Comparison of ENCODE assay signal across 5 fruit fly cellular contexts in the genomic region with DNA sequence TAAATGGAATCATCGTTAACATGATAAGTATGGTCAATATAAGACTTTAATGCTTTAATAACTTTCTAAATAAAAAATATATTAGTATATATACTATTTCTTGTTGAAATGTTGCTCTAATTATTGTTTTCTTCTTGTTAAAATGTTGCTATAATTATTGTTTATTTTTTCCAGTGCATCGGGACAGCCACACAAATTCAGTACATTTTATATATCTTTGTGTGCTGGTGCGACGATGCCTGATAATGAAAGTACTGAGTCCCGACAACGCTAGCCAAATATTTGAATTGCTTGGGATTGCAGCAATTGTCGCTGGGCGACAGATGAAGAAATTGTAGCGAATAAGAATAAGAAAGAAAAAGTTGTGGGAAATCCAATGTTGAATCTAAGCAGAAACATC.
TF ChIP-seq lines count a peak whose summit lies in the region.

No protein-coding gene starts in this region.

- TF ChIP-seq CTCF in whole organism, embryonic (GFP tag; optimal IDR thresholded peaks at IDR 0.05; lab: Kevin White, UChicago), result no peak

TF ChIP-seq in whole organism, adult, 20 proteins besides CTCF, POLR2A, EP300 and RAD21:
- TF ChIP-seq kay (GFP tag; lab: Kevin White, UChicago; ENCODE audit: borderline replicate concordance) (no peak), tj (GFP tag; optimal IDR thresholded peaks at IDR 0.05; lab: Kevin White, UChicago) (no peak), toe (GFP tag; optimal IDR thresholded peaks at IDR 0.05; lab: Kevin White, UChicago) (no peak), CG7101 (tag; optimal IDR thresholded peaks at IDR 0.05; lab: Kevin White, UChicago) (peak; percentile 7)

TF ChIP-seq in whole organism, embryonic, 481 proteins besides CTCF, POLR2A, EP300 and RAD21 (continues in another document):
- TF ChIP-seq CG18476 (GFP tag; optimal IDR thresholded peaks at IDR 0.05; lab: Kevin White, UChicago) (no peak), sens-2 (GFP tag; IDR thresholded peaks at IDR 0.05; lab: Robert Waterston, UW) (no peak), dmrt99B (tag; optimal IDR thresholded peaks at IDR 0.05; lab: Kevin White, UChicago) (peak; percentile 9), CG5245 (GFP tag; optimal IDR thresholded peaks at IDR 0.05; lab: Kevin White, UChicago) (no peak), crol (GFP tag; IDR thresholded peaks at IDR 0.05; lab: Robert Waterston, UW) (no peak), Oli (tag; optimal IDR thresholded peaks at IDR 0.05; lab: Kevin White, UChicago) (no peak), hth (optimal IDR thresholded peaks at IDR 0.05; lab: Kevin White, UChicago) (no peak), sima (GFP tag; optimal IDR thresholded peaks at IDR 0.05; lab: Kevin White, UChicago) (no peak), ken (GFP tag; IDR thresholded peaks at IDR 0.05; lab: Robert Waterston, UW) (no peak), CG2889 (GFP tag; IDR thresholded peaks at IDR 0.05; lab: Robert Waterston, UW) (no peak), kay (GFP tag; optimal IDR thresholded peaks at IDR 0.05; lab: Kevin White, UChicago) (no peak), C15 (GFP tag; IDR thresholded peaks at IDR 0.05; lab: Robert Waterston, UW) (no peak), Lhr (GFP tag; optimal IDR thresholded peaks at IDR 0.05; lab: Kevin White, UChicago) (no peak), Pdp1 (GFP tag; optimal IDR thresholded peaks at IDR 0.05; lab: Kevin White, UChicago) (no peak), hbn (GFP tag; IDR thresholded peaks at IDR 0.05; lab: Robert Waterston, UW; ENCODE audit: partially characterized antibody) (no peak), row (GFP tag; IDR thresholded peaks at IDR 0.05; lab: Robert Waterston, UW) (peak; percentile 4; the same call in 1 of the 3 replicates), CG13296 (GFP tag; optimal IDR thresholded peaks at IDR 0.05; lab: Kevin White, UChicago) (no peak), CG11504 (tag; optimal IDR thresholded peaks at IDR 0.05; lab: Kevin White, UChicago) (peak; percentile 27), kni (GFP tag; optimal IDR thresholded peaks at IDR 0.05; lab: Kevin White, UChicago) (no peak), D19A (tag; optimal IDR thresholded peaks at IDR 0.05; lab: Kevin White, UChicago) (no peak), unpg (GFP tag; optimal IDR thresholded peaks at IDR 0.05; lab: Kevin White, UChicago) (peak; percentile 9), ase (GFP tag; IDR thresholded peaks at IDR 0.05; lab: Robert Waterston, UW) (no peak)

TF ChIP-seq in whole organism, prepupa, 60 proteins besides CTCF, POLR2A, EP300 and RAD21 (continues in another document):
- peak; percentile 7 for TF ChIP-seq CG10669 (GFP tag; optimal IDR thresholded peaks at IDR 0.05; lab: Kevin White, UChicago)
- no peak for TF ChIP-seq CG7368 (GFP tag; optimal IDR thresholded peaks at IDR 0.05; lab: Kevin White, UChicago)
- no peak for TF ChIP-seq eg (GFP tag; IDR thresholded peaks at IDR 0.05; lab: Robert Waterston, UW)
- TF ChIP-seq ss (GFP tag; optimal IDR thresholded peaks at IDR 0.05; lab: Kevin White, UChicago), result peak in 1 of 2 experiments; percentile 10
- peak; percentile 53 for TF ChIP-seq svp (GFP tag; lab: Kevin White, UChicago)
- peak; percentile 5 for TF ChIP-seq topi (GFP tag; optimal IDR thresholded peaks at IDR 0.05; lab: Kevin White, UChicago)
- peak; percentile 28 for TF ChIP-seq Ets96B (tag; optimal IDR thresholded peaks at IDR 0.05; lab: Kevin White, UChicago)
- no peak for TF ChIP-seq spab (GFP tag; optimal IDR thresholded peaks at IDR 0.05; lab: Kevin White, UChicago)
- TF ChIP-seq CG34406 (GFP tag; optimal IDR thresholded peaks at IDR 0.05; lab: Kevin White, UChicago), result peak; percentile 22
- no peak for TF ChIP-seq CG6276 (GFP tag; optimal IDR thresholded peaks at IDR 0.05; lab: Kevin White, UChicago)
- TF ChIP-seq lz (GFP tag; optimal IDR thresholded peaks at IDR 0.05; lab: Kevin White, UChicago), result no peak
- peak; percentile 54 for TF ChIP-seq Eip78C (GFP tag; lab: Kevin White, UChicago)
- TF ChIP-seq Eip75B (GFP tag; optimal IDR thresholded peaks at IDR 0.05; lab: Kevin White, UChicago), result no peak
- peak; percentile 28 for TF ChIP-seq acj6 (GFP tag; optimal IDR thresholded peaks at IDR 0.05; lab: Kevin White, UChicago)
- no peak for TF ChIP-seq Sox102F (GFP tag; optimal IDR thresholded peaks at IDR 0.05; lab: Kevin White, UChicago)
- TF ChIP-seq Met (GFP tag; optimal IDR thresholded peaks at IDR 0.05; lab: Kevin White, UChicago), result peak; percentile 6
- TF ChIP-seq fd59A (GFP tag; optimal IDR thresholded peaks at IDR 0.05; lab: Kevin White, UChicago), result no peak
- no peak for TF ChIP-seq CG8632 (GFP tag; optimal IDR thresholded peaks at IDR 0.05; lab: Kevin White, UChicago)
- no peak for TF ChIP-seq esn (GFP tag; optimal IDR thresholded peaks at IDR 0.05; lab: Kevin White, UChicago)
- TF ChIP-seq CG3032 (tag; optimal IDR thresholded peaks at IDR 0.05; lab: Kevin White, UChicago), result peak; percentile 2
- TF ChIP-seq Ets21C (GFP tag; optimal IDR thresholded peaks at IDR 0.05; lab: Kevin White, UChicago), result no peak
- TF ChIP-seq CG10631 (GFP tag; optimal IDR thresholded peaks at IDR 0.05; lab: Kevin White, UChicago), result peak; percentile 4

TF ChIP-seq in whole organism, pupa, 21 proteins besides CTCF, POLR2A, EP300 and RAD21:
- TF ChIP-seq rn (GFP tag; IDR thresholded peaks at IDR 0.05; lab: Robert Waterston, UW) (no peak), fd96Ca (GFP tag; IDR thresholded peaks at IDR 0.05; lab: Robert Waterston, UW) (no peak), CG4496 (GFP tag; IDR thresholded peaks at IDR 0.05; lab: Robert Waterston, UW) (no peak), CG14655 (GFP tag; optimal IDR thresholded peaks at IDR 0.05; lab: Kevin White, UChicago) (no peak), CG9948 (tag; optimal IDR thresholded peaks at IDR 0.05; lab: Kevin White, UChicago) (peak; percentile 22), CG10348 (GFP tag; IDR thresholded peaks at IDR 0.05; lab: Robert Waterston, UW) (no peak), Pif1B (GFP tag; optimal IDR thresholded peaks at IDR 0.05; lab: Kevin White, UChicago) (no peak), CG15710 (tag; optimal IDR thresholded peaks at IDR 0.05; lab: Kevin White, UChicago) (peak; percentile 24), D1 (tag; optimal IDR thresholded peaks at IDR 0.05; lab: Kevin White, UChicago) (no peak), CG32121 (GFP tag; IDR thresholded peaks at IDR 0.05; lab: Robert Waterston, UW) (no peak), Pif1A (GFP tag; optimal IDR thresholded peaks at IDR 0.05; lab: Kevin White, UChicago) (no peak), CG12605 (GFP tag; IDR thresholded peaks at IDR 0.05; lab: Robert Waterston, UW) (no peak), Snoo (tag; optimal IDR thresholded peaks at IDR 0.05; lab: Kevin White, UChicago) (no peak), CG13204 (GFP tag; optimal IDR thresholded peaks at IDR 0.05; lab: Kevin White, UChicago) (no peak), CG34367 (tag; optimal IDR thresholded peaks at IDR 0.05; lab: Kevin White, UChicago) (no peak), CG8159 (tag; optimal IDR thresholded peaks at IDR 0.05; lab: Kevin White, UChicago) (peak; percentile 51), CG17806 (tag; optimal IDR thresholded peaks at IDR 0.05; lab: Kevin White, UChicago) (peak; percentile 28), EcR (GFP tag; optimal IDR thresholded peaks at IDR 0.05; lab: Kevin White, UChicago) (no peak)

TF ChIP-seq in whole organism, wandering third instar larva, 38 proteins besides CTCF, POLR2A, EP300 and RAD21:
- TF ChIP-seq Jra (GFP tag; optimal IDR thresholded peaks at IDR 0.05; lab: Kevin White, UChicago) (no peak), Sp1 (GFP tag; optimal IDR thresholded peaks at IDR 0.05; lab: Kevin White, UChicago) (peak; percentile 1), HLH106 (tag; optimal IDR thresholded peaks at IDR 0.05; lab: Kevin White, UChicago) (peak; percentile 38)
TF ChIP-seq in whole organism, wandering third instar larva: peak in this region for 2.
